Fruit fly (Drosophila melanogaster) whole organism, embryonic: ENCODE data around the gene cyr.

Experiments used
- Bgb ChIP-seq: fragments of 200-800 bp; sonication (Bioruptor generic); IDR thresholded peaks from 2 replicates; pipeline ENCODE4 v1.3.6; 2022; ENCODE audit warnings: missing biosample characterization, missing genetic modification characterization; ENCODE audit not compliant: partially characterized antibody
- CG1024 ChIP-seq: fragments of 200-800 bp; sonication (Bioruptor generic); IDR thresholded peaks from 2 replicates; pipeline ENCODE4 v1.3.6; 2022; ENCODE audit warnings: missing biosample characterization, missing genetic modification characterization
- CG10274 ChIP-seq: fragments of 200-800 bp; sonication (Bioruptor generic); optimal IDR thresholded peaks from 3 replicates; lab custom pipeline; 2017; ENCODE audit warnings: missing biosample characterization, mild to moderate bottlenecking, missing genetic modification characterization
- CG11398 ChIP-seq: fragments of 200-800 bp; sonication (Bioruptor generic); optimal IDR thresholded peaks from 2 replicates; lab custom pipeline; 2016; ENCODE audit warnings: missing biosample characterization, missing genetic modification characterization
- CG11504 ChIP-seq: fragments of 200-800 bp; sonication (Bioruptor generic); optimal IDR thresholded peaks from 3 replicates; lab custom pipeline; 2019; ENCODE audit warnings: missing biosample characterization, mild to moderate bottlenecking, missing genetic modification characterization, moderate library complexity
- CG11723 ChIP-seq: fragments of 200-800 bp; sonication (Bioruptor generic); optimal IDR thresholded peaks from 2 replicates; lab custom pipeline; 2017; ENCODE audit warnings: missing biosample characterization, mild to moderate bottlenecking, missing genetic modification characterization
- CG12659 ChIP-seq: fragments of 200-800 bp; sonication (Bioruptor generic); optimal IDR thresholded peaks from 3 replicates; lab custom pipeline; 2017; ENCODE audit warnings: mild to moderate bottlenecking, missing biosample characterization, missing genetic modification reagents, missing genetic modification characterization
- CG12744 ChIP-seq: fragments of 200-800 bp; sonication (Bioruptor generic); optimal IDR thresholded peaks from 2 replicates; lab custom pipeline; 2016; ENCODE audit warnings: missing biosample characterization, missing genetic modification characterization
- CG13123 ChIP-seq: fragments of 200-800 bp; sonication (Bioruptor generic); optimal IDR thresholded peaks from 2 replicates; lab custom pipeline; 2016; ENCODE audit warnings: missing biosample characterization, missing genetic modification characterization
- CG13624 ChIP-seq: fragments of 200-800 bp; sonication (Bioruptor generic); optimal IDR thresholded peaks from 2 replicates; lab custom pipeline; 2016; ENCODE audit warnings: missing biosample characterization, missing genetic modification characterization
- CG2116 ChIP-seq: fragments of 200-800 bp; sonication (Bioruptor generic); optimal IDR thresholded peaks from 3 replicates; lab custom pipeline; 2018; ENCODE audit warnings: missing biosample characterization, mild to moderate bottlenecking, missing genetic modification characterization
- CG30403 ChIP-seq: fragments of 200-800 bp; sonication (Bioruptor generic); optimal IDR thresholded peaks from 3 replicates; lab custom pipeline; 2016; ENCODE audit warnings: missing biosample characterization, missing genetic modification characterization
- CG3163 ChIP-seq: fragments of 200-800 bp; sonication (Bioruptor generic); optimal IDR thresholded peaks from 3 replicates; lab custom pipeline; 2016; ENCODE audit warnings: missing biosample characterization, missing genetic modification characterization
- CG32532 ChIP-seq: fragments of 200-800 bp; sonication (Bioruptor generic); IDR thresholded peaks from 2 replicates; pipeline ENCODE4 v1.3.6; 2022; ENCODE audit warnings: missing biosample characterization, missing genetic modification characterization
- CG32772 ChIP-seq: fragments of 200-800 bp; sonication (Bioruptor generic); IDR thresholded peaks from 2 replicates; pipeline ENCODE4 v1.3.6; 2022; ENCODE audit warnings: missing biosample characterization, missing genetic modification characterization
- CG34422 ChIP-seq: fragments of 200-800 bp; sonication (Bioruptor generic); IDR thresholded peaks from 3 replicates; pipeline ENCODE4 v1.3.6; 2022; ENCODE audit warnings: missing biosample characterization, missing genetic modification characterization
- CG4707 ChIP-seq: fragments of 200-800 bp; sonication (Bioruptor generic); optimal IDR thresholded peaks from 2 replicates; lab custom pipeline; 2018; ENCODE audit warnings: missing biosample characterization, mild to moderate bottlenecking, missing genetic modification characterization, moderate library complexity
- CG7372 ChIP-seq: fragments of 200-800 bp; sonication (Bioruptor generic); IDR thresholded peaks from 2 replicates; pipeline ENCODE4 v1.3.6; 2022; ENCODE audit warnings: missing biosample characterization, missing genetic modification characterization
- CG8388 ChIP-seq: fragments of 200-800 bp; sonication (Bioruptor generic); optimal IDR thresholded peaks from 2 replicates; lab custom pipeline; 2019; ENCODE audit warnings: missing biosample characterization, mild to moderate bottlenecking, missing genetic modification characterization, moderate library complexity
- CG8478 ChIP-seq: fragments of >200 bp; optimal IDR thresholded peaks from 2 replicates; lab custom pipeline; 2018
- Dad ChIP-seq: fragments of 200-800 bp; sonication (Bioruptor generic); optimal IDR thresholded peaks from 3 replicates; lab custom pipeline; 2016; ENCODE audit warnings: missing biosample characterization, missing genetic modification characterization
- Doc3 ChIP-seq: fragments of 200-800 bp; sonication (Bioruptor generic); IDR thresholded peaks from 3 replicates; pipeline ENCODE4 v1.3.6; 2022; ENCODE audit warnings: missing biosample characterization, missing genetic modification characterization; ENCODE audit not compliant: partially characterized antibody
- Fer1 ChIP-seq: fragments of 200-800 bp; sonication (Bioruptor generic); optimal IDR thresholded peaks from 2 replicates; lab custom pipeline; 2017; ENCODE audit warnings: missing biosample characterization, mild to moderate bottlenecking, missing genetic modification characterization
- GATAe ChIP-seq: fragments of 200-800 bp; sonication (Bioruptor generic); conservative IDR thresholded peaks from 2 replicates; pipeline ENCODE4 v1.3.6; 2022; ENCODE audit warnings: missing biosample characterization, missing genetic modification characterization
- H15 ChIP-seq: fragments of 200-800 bp; sonication (Bioruptor generic); IDR thresholded peaks from 3 replicates; pipeline ENCODE4 v1.3.6; 2022; ENCODE audit warnings: missing biosample characterization, missing genetic modification characterization
- Hr3 ChIP-seq: fragments of 200-800 bp; sonication (Bioruptor generic); optimal IDR thresholded peaks from 3 replicates; lab custom pipeline; 2016; ENCODE audit warnings: missing biosample characterization, missing genetic modification characterization
- Hr51 ChIP-seq, 2 experiments: fragments of 200-800 bp; sonication (Bioruptor generic); optimal IDR thresholded peaks; 2 replicates in 1 of 2; 3 replicates in 1 of 2; lab custom pipeline; 2016 to 2018; ENCODE audit warnings: missing biosample characterization in 2 of 2, missing genetic modification characterization in 2 of 2, mild to moderate bottlenecking in 1 of 2, moderate library complexity in 1 of 2
- Hr78 ChIP-seq, 2 experiments: fragments of 200-800 bp in 1 of 2; fragments of >200 bp in 1 of 2; sonication (Bioruptor generic) in 1 of 2; optimal IDR thresholded peaks; 2 replicates each; lab custom pipeline; 2017 to 2019; ENCODE audit warnings: missing biosample characterization in 2 of 2, missing genetic modification characterization in 2 of 2, mild to moderate bottlenecking in 1 of 2, moderate library complexity in 1 of 2
- Mes4 ChIP-seq: fragments of 200-800 bp; sonication (Bioruptor generic); optimal IDR thresholded peaks from 2 replicates; lab custom pipeline; 2016; ENCODE audit warnings: missing biosample characterization, missing genetic modification characterization
- Mrtf ChIP-seq: fragments of 200-800 bp; sonication (Bioruptor generic); IDR thresholded peaks from 3 replicates; pipeline ENCODE4 v1.3.6; 2022; ENCODE audit warnings: missing biosample characterization, missing genetic modification characterization
- Poxn ChIP-seq: fragments of 200-800 bp; sonication (Bioruptor generic); IDR thresholded peaks from 2 replicates; pipeline ENCODE4 v1.3.6; 2022; ENCODE audit warnings: missing biosample characterization, missing genetic modification characterization
- Usf ChIP-seq: fragments of 200-800 bp; sonication (Bioruptor generic); optimal IDR thresholded peaks from 2 replicates; lab custom pipeline; 2017; ENCODE audit warnings: missing genotype, missing biosample characterization, missing genetic modification characterization
- abd-A ChIP-seq: fragments of 200-800 bp; sonication (Bioruptor generic); optimal IDR thresholded peaks from 3 replicates; lab custom pipeline; 2019; ENCODE audit warnings: missing biosample characterization, mild to moderate bottlenecking, missing genetic modification characterization, moderate library complexity
- chif ChIP-seq, 2 experiments: fragments of 200-800 bp; sonication (Bioruptor generic); optimal IDR thresholded peaks; 3 replicates each; lab custom pipeline; 2016; ENCODE audit warnings: missing biosample characterization in 2 of 2, missing genetic modification characterization in 2 of 2
- crc ChIP-seq: fragments of 200-800 bp; sonication (Bioruptor generic); optimal IDR thresholded peaks from 2 replicates; lab custom pipeline; 2016; ENCODE audit warnings: missing biosample characterization, missing genetic modification characterization
- en ChIP-seq: fragments of 200-800 bp; sonication (Bioruptor generic); optimal IDR thresholded peaks from 2 replicates; lab custom pipeline; 2016; ENCODE audit warnings: missing biosample characterization, missing genetic modification characterization
- fd96Cb ChIP-seq: fragments of 200-800 bp; sonication (Bioruptor generic); optimal IDR thresholded peaks from 2 replicates; lab custom pipeline; 2018; ENCODE audit warnings: missing biosample characterization, mild to moderate bottlenecking, missing genetic modification characterization, moderate library complexity
- ham ChIP-seq: fragments of 200-800 bp; sonication (Bioruptor generic); IDR thresholded peaks from 2 replicates; pipeline ENCODE4 v1.3.6; 2022; ENCODE audit warnings: missing biosample characterization, missing genetic modification characterization
- jing ChIP-seq: fragments of 200-800 bp; sonication (Bioruptor generic); optimal IDR thresholded peaks from 2 replicates; lab custom pipeline; 2018; ENCODE audit warnings: missing biosample characterization, mild to moderate bottlenecking, missing genetic modification characterization
- nerfin-1 ChIP-seq: fragments of 200-800 bp; sonication (Bioruptor generic); optimal IDR thresholded peaks from 3 replicates; lab custom pipeline; 2019; ENCODE audit warnings: missing biosample characterization, mild to moderate bottlenecking, missing genetic modification characterization, moderate library complexity
- nerfin-2 ChIP-seq: fragments of 200-800 bp; sonication (Bioruptor generic); IDR thresholded peaks from 2 replicates; pipeline ENCODE4 v1.3.6; 2022; ENCODE audit warnings: missing biosample characterization, missing genetic modification characterization; ENCODE audit not compliant: partially characterized antibody
- p53 ChIP-seq: fragments of 200-800 bp; sonication (Bioruptor generic); optimal IDR thresholded peaks from 2 replicates; lab custom pipeline; 2016; ENCODE audit warnings: missing biosample characterization, missing genetic modification characterization
- repo ChIP-seq: fragments of 200-800 bp; sonication (Bioruptor generic); optimal IDR thresholded peaks from 2 replicates; lab custom pipeline; 2016; ENCODE audit warnings: missing biosample characterization, missing genetic modification characterization
- row ChIP-seq: fragments of 200-800 bp; sonication (Bioruptor generic); IDR thresholded peaks from 3 replicates; pipeline ENCODE4 v1.3.6; 2022; ENCODE audit warnings: missing biosample characterization, missing genetic modification characterization
- run ChIP-seq: fragments of 200-800 bp; sonication (Bioruptor generic); optimal IDR thresholded peaks from 3 replicates; lab custom pipeline; 2018; ENCODE audit warnings: missing biosample characterization, mild to moderate bottlenecking, missing genetic modification characterization
- stc ChIP-seq: fragments of 200-800 bp; sonication (Bioruptor generic); IDR thresholded peaks from 2 replicates; pipeline ENCODE4 v1.3.6; 2022; ENCODE audit warnings: missing biosample characterization, missing genetic modification characterization
- tll ChIP-seq, 2 experiments: fragments of 200-800 bp in 1 of 2; fragments of >200 bp in 1 of 2; sonication (Bioruptor generic) in 1 of 2; optimal IDR thresholded peaks; 2 replicates each; lab custom pipeline; 2017 to 2019; ENCODE audit warnings: missing biosample characterization in 2 of 2, missing genetic modification characterization in 2 of 2, mild to moderate bottlenecking in 1 of 2, moderate library complexity in 1 of 2
- tup ChIP-seq: fragments of 200-800 bp; sonication (Bioruptor generic); optimal IDR thresholded peaks from 2 replicates; lab custom pipeline; 2016; ENCODE audit warnings: missing biosample characterization, mild to moderate bottlenecking, missing genetic modification characterization, moderate library complexity
- zen2 ChIP-seq: fragments of 200-800 bp; sonication (Bioruptor generic); IDR thresholded peaks from 3 replicates; pipeline ENCODE4 v1.3.6; 2022; ENCODE audit warnings: missing biosample characterization, missing genetic modification characterization; ENCODE audit not compliant: partially characterized antibody

cyr gene

dm6 chrX:8114476-8115342 lies 20.8 kb downstream of the cyr start (continued):
- TF ChIP-seq CG13123: no peak
- no peak for TF ChIP-seq nerfin-2 (GFP tag; lab: Robert Waterston, UW)
- no peak for TF ChIP-seq tll (GFP tag; optimal IDR thresholded peaks at IDR 0.05; lab: Kevin White, UChicago)
- TF ChIP-seq fd96Cb (tag; lab: Kevin White, UChicago): peak; percentile 54
- peak; percentile 38 for TF ChIP-seq CG12659 (GFP tag; lab: Kevin White, UChicago)
- no peak for TF ChIP-seq CG4707 (GFP tag; lab: Kevin White, UChicago)
- TF ChIP-seq CG32532 (GFP tag; lab: Robert Waterston, UW): peak; percentile 70; the same call in 1 of the 2 replicates
- no peak for TF ChIP-seq tup (GFP tag; lab: Kevin White, UChicago)
- peak; percentile 28 to 32 for TF ChIP-seq chif (GFP tag; optimal IDR thresholded peaks at IDR 0.05; lab: Kevin White, UChicago)
- TF ChIP-seq CG32772: no peak
- no peak for TF ChIP-seq CG11398
- TF ChIP-seq Dad (GFP tag; lab: Kevin White, UChicago): no peak
- no peak for TF ChIP-seq ham (GFP tag; lab: Robert Waterston, UW)
- TF ChIP-seq CG34422 (GFP tag; lab: Robert Waterston, UW): no peak; the same call in 2 of the 3 replicates
- peak; percentile 81 for TF ChIP-seq Fer1 (GFP tag; lab: Kevin White, UChicago)
- TF ChIP-seq Hr51 (GFP tag; optimal IDR thresholded peaks at IDR 0.05; lab: Kevin White, UChicago): peak; percentile 15 to 77
- TF ChIP-seq CG13624 (GFP tag; lab: Kevin White, UChicago): peak; percentile 65
- TF ChIP-seq en (GFP tag; lab: Kevin White, UChicago): no peak
- peak; percentile 47; the same call in 1 of the 2 replicates for TF ChIP-seq Poxn (GFP tag; lab: Robert Waterston, UW)
- TF ChIP-seq CG11504: peak; percentile 66
- TF ChIP-seq CG7372 (GFP tag; lab: Robert Waterston, UW): peak; percentile 70
- TF ChIP-seq abd-A: no peak
- no peak for TF ChIP-seq Doc3 (GFP tag; lab: Robert Waterston, UW)
- TF ChIP-seq CG12744 (GFP tag; lab: Kevin White, UChicago): peak; percentile 57
- peak; percentile 67 for TF ChIP-seq stc
- TF ChIP-seq CG10274 (GFP tag; lab: Kevin White, UChicago): peak; percentile 40
- peak; percentile 57 for TF ChIP-seq CG30403 (GFP tag; lab: Kevin White, UChicago)
- TF ChIP-seq run (tag; lab: Kevin White, UChicago): peak; percentile 42
- TF ChIP-seq zen2 (GFP tag; lab: Robert Waterston, UW): no peak
- peak; percentile 59 for TF ChIP-seq CG2116 (GFP tag; lab: Kevin White, UChicago)
- TF ChIP-seq CG1024 (GFP tag; lab: Robert Waterston, UW): no peak
- peak; percentile 28 for TF ChIP-seq CG11723 (GFP tag; lab: Kevin White, UChicago)
- TF ChIP-seq Mes4 (GFP tag; lab: Kevin White, UChicago): peak; percentile 47
- no peak for TF ChIP-seq Mrtf (GFP tag; lab: Robert Waterston, UW)
- TF ChIP-seq row: peak; percentile 76
- peak; percentile 13 for TF ChIP-seq repo (GFP tag; lab: Kevin White, UChicago)
- TF ChIP-seq p53 (GFP tag; lab: Kevin White, UChicago): no peak
- TF ChIP-seq crc (GFP tag; lab: Kevin White, UChicago): no peak
- no peak for TF ChIP-seq jing (GFP tag; lab: Kevin White, UChicago)
- TF ChIP-seq Hr3 (GFP tag; lab: Kevin White, UChicago): no peak
- peak; percentile 20 for TF ChIP-seq CG3163 (GFP tag; lab: Kevin White, UChicago)
- no peak for TF ChIP-seq Usf (GFP tag; lab: Kevin White, UChicago)
- no peak for TF ChIP-seq GATAe (GFP tag; lab: Robert Waterston, UW)
- no peak for TF ChIP-seq nerfin-1 (tag; lab: Kevin White, UChicago)
- TF ChIP-seq Bgb: no peak
- TF ChIP-seq CG8388 (GFP tag; lab: Kevin White, UChicago): peak; percentile 43
- no peak for TF ChIP-seq CG8478 (lab: Kevin White, UChicago)
- TF ChIP-seq H15: no peak
- peak in 1 of 2 experiments; percentile 61 for TF ChIP-seq Hr78 (GFP tag; optimal IDR thresholded peaks at IDR 0.05; lab: Kevin White, UChicago)
